Worm (Caenorhabditis elegans) whole organism, L4 larva: ENCODE data around the gene srh-223.

Experiments
- F49E8.2 ChIP-seq: sonication (generic microtip); optimal IDR thresholded peaks from 2 replicates; lab custom pipeline; 2016; ENCODE audit warnings: missing compliant biosample characterization, mild to moderate bottlenecking, missing genetic modification characterization, borderline replicate concordance
- ama-1 ChIP-seq: fragments of 150-350 bp; optimal IDR thresholded peaks from 2 replicates; lab custom pipeline; 2014; ENCODE audit warnings: inconsistent platforms, mixed read lengths
- attf-4 ChIP-seq: sonication (generic microtip); optimal IDR thresholded peaks from 3 replicates; lab custom pipeline; 2017; ENCODE audit warnings: missing biosample characterization, missing genetic modification characterization
- jun-1 ChIP-seq: fragments of 150-350 bp; optimal IDR thresholded peaks from 2 replicates; lab custom pipeline; 2014; ENCODE audit warnings: missing biosample characterization, missing genetic modification reagents, missing genetic modification characterization
- lsy-2 ChIP-seq, 2 experiments: fragments of 150-350 bp in 1 of 2; sonication (generic microtip) in 1 of 2; optimal IDR thresholded peaks; 2 replicates each; lab custom pipeline; 2014 to 2017; ENCODE audit warnings: missing biosample characterization in 2 of 2, missing genetic modification characterization in 2 of 2
- nhr-6 ChIP-seq: fragments of 150-350 bp; optimal IDR thresholded peaks from 2 replicates; lab custom pipeline; 2014; ENCODE audit warnings: missing biosample characterization, missing genetic modification characterization
- nhr-77 ChIP-seq: fragments of 150-350 bp; optimal IDR thresholded peaks from 2 replicates; lab custom pipeline; 2014; ENCODE audit warnings: missing biosample characterization, missing genetic modification characterization
- pqm-1 ChIP-seq: sonication (generic microtip); optimal IDR thresholded peaks from 2 replicates; lab custom pipeline; 2017; ENCODE audit warnings: missing biosample characterization, missing genetic modification characterization
- set-16 ChIP-seq: fragments of 200-800 bp; sonication (Bioruptor generic); IDR thresholded peaks from 2 replicates; pipeline ENCODE4 v1.3.6; 2022; ENCODE audit warnings: missing genetic modification reagents, missing genetic modification characterization, missing compliant biosample characterization

- TF ChIP-seq pqm-1 (tag; lab: Kevin White, UChicago) (no peak), nhr-77 (tag; lab: Kevin White, UChicago) (no peak), jun-1 (no peak), ama-1 (no peak), attf-4 (tag; lab: Kevin White, UChicago) (no peak), set-16 (GFP tag; lab: Robert Waterston, UW) (peak; percentile 51), F49E8.2 (tag; lab: Kevin White, UChicago) (no peak), nhr-6 (tag; lab: Kevin White, UChicago) (no peak), lsy-2 (tag; optimal IDR thresholded peaks at IDR 0.05; lab: Kevin White, UChicago) (no peak)
Observed at ce11 chrIV:3999662-4000061, 18.0 kb downstream of the srh-223 start.
